Worm (Caenorhabditis elegans): ENCODE data around the gene best-5.

best-5 gene

DNA sequence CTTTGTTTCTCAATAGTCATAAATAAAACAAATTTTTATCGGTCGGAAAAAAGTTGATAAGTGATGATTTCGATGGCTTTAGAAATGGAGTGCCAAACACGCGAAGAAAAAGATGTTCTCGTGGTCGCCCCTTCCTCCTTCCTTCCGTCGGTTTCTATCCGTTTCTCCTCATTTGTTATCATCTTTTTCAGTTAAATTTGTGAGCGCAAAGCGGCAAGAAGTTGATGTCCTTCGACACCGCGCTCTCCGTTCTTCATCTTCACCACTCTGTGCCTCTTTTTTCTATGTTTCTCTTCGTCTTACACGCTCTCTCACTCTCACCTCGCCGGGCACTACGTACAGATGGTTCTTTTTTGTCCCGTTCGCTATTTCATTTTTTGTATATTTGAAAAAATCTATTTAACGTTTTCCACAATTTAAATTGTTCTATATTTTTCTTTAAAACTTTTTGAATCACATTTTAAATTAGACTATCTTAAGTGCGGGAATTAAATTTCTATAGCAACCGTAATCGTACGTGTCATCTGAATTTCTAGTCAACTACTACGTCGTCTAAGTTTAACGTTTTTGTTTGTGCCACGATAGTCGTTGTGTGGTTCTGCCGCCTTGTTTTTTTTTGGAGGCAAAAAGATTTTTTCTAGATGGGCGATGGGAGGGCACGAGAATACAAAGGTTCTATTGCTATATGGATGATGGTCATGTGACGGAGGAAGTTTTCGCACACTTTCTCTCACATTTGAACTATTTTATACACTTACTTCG is 8.8 kb upstream of the best-5 start (continued):
- no peak for TF ChIP-seq lin-29 (GFP tag; IDR thresholded peaks at IDR 0.05)
- TF ChIP-seq set-16 (GFP tag; IDR thresholded peaks at IDR 0.05), result no peak
- TF ChIP-seq nhr-41 (GFP tag; IDR thresholded peaks at IDR 0.05), result no peak
- TF ChIP-seq unc-62 (GFP tag; optimal IDR thresholded peaks at IDR 0.05 in 1 of 2), result peak in 1 of 2 experiments; percentile 84
- TF ChIP-seq unc-62 (tag; optimal IDR thresholded peaks at IDR 0.05), result no peak
- TF ChIP-seq zfp-2 (tag; optimal IDR thresholded peaks at IDR 0.05), result no peak
- TF ChIP-seq ceh-62 (tag; optimal IDR thresholded peaks at IDR 0.05), result no peak
- TF ChIP-seq snpc-4 (tag; optimal IDR thresholded peaks at IDR 0.05), result no peak
- 0 out of 2 replicates have a peak, but pooled peaks have one; percentile 40 for TF ChIP-seq tra-1 (GFP tag; IDR thresholded peaks at IDR 0.05)
- TF ChIP-seq ctbp-1 (GFP tag; IDR thresholded peaks at IDR 0.05), result peak; percentile 71
- no peak for TF ChIP-seq spr-1 (tag; optimal IDR thresholded peaks at IDR 0.05)
- TF ChIP-seq lsy-2 (tag; optimal IDR thresholded peaks at IDR 0.05), result peak in 1 of 2 experiments; percentile 38
- TF ChIP-seq fos-1 (tag; optimal IDR thresholded peaks at IDR 0.05), result no peak
- TF ChIP-seq dpl-1 (GFP tag; optimal IDR thresholded peaks at IDR 0.05), result no peak
- TF ChIP-seq spr-3 (GFP tag; optimal IDR thresholded peaks at IDR 0.05), result no peak
- TF ChIP-seq F49E8.2 (tag; optimal IDR thresholded peaks at IDR 0.05; ENCODE audit: borderline replicate concordance), result no peak
- TF ChIP-seq daf-16 (GFP tag; optimal IDR thresholded peaks at IDR 0.05), result no peak
- TF ChIP-seq daf-16 (tag; optimal IDR thresholded peaks at IDR 0.05), result no peak
- TF ChIP-seq ZK546.5 (tag; optimal IDR thresholded peaks at IDR 0.05), result no peak
- no peak for TF ChIP-seq lin-39 (tag; optimal IDR thresholded peaks at IDR 0.05)
- TF ChIP-seq nhr-28 (tag; optimal IDR thresholded peaks at IDR 0.05), result peak; percentile 52
- no peak for TF ChIP-seq zfp-3 (GFP tag; conservative IDR thresholded peaks at IDR 0.05)
- no peak for TF ChIP-seq ceh-82 (tag; optimal IDR thresholded peaks at IDR 0.05)
- no peak for TF ChIP-seq daf-8 (GFP tag; IDR thresholded peaks at IDR 0.05)
- no peak for TF ChIP-seq snpc-1.2 (GFP tag; IDR thresholded peaks at IDR 0.05)
- no peak for TF ChIP-seq nhr-42 (GFP tag; IDR thresholded peaks at IDR 0.05)
- TF ChIP-seq pqm-1 (tag; optimal IDR thresholded peaks at IDR 0.05), result no peak
- TF ChIP-seq dmd-6 (GFP tag; IDR thresholded peaks at IDR 0.05), result peak; percentile 37
- TF ChIP-seq nhr-111 (GFP tag; optimal IDR thresholded peaks at IDR 0.05), result no peak
- TF ChIP-seq nhr-102 (tag; optimal IDR thresholded peaks at IDR 0.05), result no peak
- no peak for TF ChIP-seq nhr-6 (tag; optimal IDR thresholded peaks at IDR 0.05)
- TF ChIP-seq F44E2.7 (GFP tag; IDR thresholded peaks at IDR 0.05), result no peak
- no peak for TF ChIP-seq zag-1 (tag; optimal IDR thresholded peaks at IDR 0.05)
- peak; percentile 57 for TF ChIP-seq hmg-1.1 (GFP tag; IDR thresholded peaks at IDR 0.05)
- TF ChIP-seq aha-1 (tag), result peak; percentile 80
- peak; percentile 35 for TF ChIP-seq rbr-2 (tag; optimal IDR thresholded peaks at IDR 0.05)
- TF ChIP-seq pha-4 (GFP tag; IDR thresholded peaks at IDR 0.05), result no peak
- no peak for TF ChIP-seq pha-4 (tag; optimal IDR thresholded peaks at IDR 0.05)
- no peak for TF ChIP-seq lin-13 (GFP tag; optimal IDR thresholded peaks at IDR 0.05)
- TF ChIP-seq ceh-44 (GFP tag; IDR thresholded peaks at IDR 0.05), result no peak
- no peak for TF ChIP-seq duxl-1 (tag; optimal IDR thresholded peaks at IDR 0.05; ENCODE audit: poor library complexity)
- no peak for TF ChIP-seq Y75B8A.6 (GFP tag; IDR thresholded peaks at IDR 0.05)
- no peak for TF ChIP-seq Y48G9A.11 (GFP tag; IDR thresholded peaks at IDR 0.05)
- no peak for TF ChIP-seq sdz-12 (GFP tag; optimal IDR thresholded peaks at IDR 0.05)
- no peak for TF ChIP-seq vab-7 (GFP tag; IDR thresholded peaks at IDR 0.05)
- no peak for TF ChIP-seq arid-1 (GFP tag; conservative IDR thresholded peaks at IDR 0.05)
- TF ChIP-seq D1046.2 (GFP tag; IDR thresholded peaks at IDR 0.05), result no peak
- no peak for TF ChIP-seq saeg-2 (GFP tag; IDR thresholded peaks at IDR 0.05)
- TF ChIP-seq mxl-2 (GFP tag; conservative IDR thresholded peaks at IDR 0.05), result no peak
- peak; percentile 40 for TF ChIP-seq dve-1 (tag; optimal IDR thresholded peaks at IDR 0.05; ENCODE audit: insufficient read depth)
- TF ChIP-seq madf-9 (GFP tag; conservative IDR thresholded peaks at IDR 0.05), result no peak
